Worm (Caenorhabditis elegans): ENCODE measurements around the gene mrpl-22.

- TF ChIP-seq mep-1 (tag; optimal IDR thresholded peaks at IDR 0.05) (no peak), ces-1 (GFP tag; optimal IDR thresholded peaks at IDR 0.05) (no peak)
These were observed 49.3 kb upstream of the mrpl-22 start, which contains the start of gene acdh-11 for ce11 chrIII:10565926-10566325.
